Worm (Caenorhabditis elegans): Measurements from ENCODE around the gene catp-5.

The catp-5 gene

ce11 chrX:8123194-8123593, 24.5 kb upstream of the catp-5 start, which contains the start of gene C02B8.12:
TSS of gene C02B8.12 (minus strand) at chrX:8123368.
- TF ChIP-seq rec-8 (tag; optimal IDR thresholded peaks at IDR 0.05) (no peak), B0019.2 (GFP tag; conservative IDR thresholded peaks at IDR 0.05) (no peak), Y53G8AR.9 (GFP tag; conservative IDR thresholded peaks at IDR 0.05) (no peak), unc-130 (GFP tag; optimal IDR thresholded peaks at IDR 0.05) (no peak), F49E8.2 (tag; optimal IDR thresholded peaks at IDR 0.05; ENCODE audit: insufficient read depth) (no peak), nfya-2 (GFP tag; IDR thresholded peaks at IDR 0.05) (no peak), pbrm-1 (GFP tag; IDR thresholded peaks at IDR 0.05) (no peak), rcor-1 (GFP tag; IDR thresholded peaks at IDR 0.05) (no peak), ceh-27 (GFP tag; optimal IDR thresholded peaks at IDR 0.05) (no peak), cebp-2 (GFP tag; IDR thresholded peaks at IDR 0.05) (no peak), atf-7 (tag; optimal IDR thresholded peaks at IDR 0.05) (no peak), let-526 (GFP tag; IDR thresholded peaks at IDR 0.05) (no peak), F10E7.11 (tag; optimal IDR thresholded peaks at IDR 0.05) (no peak), cebp-1 (GFP tag; IDR thresholded peaks at IDR 0.05) (no peak), cebp-1 (tag; optimal IDR thresholded peaks at IDR 0.05) (no peak), F57A8.1 (GFP tag; optimal IDR thresholded peaks at IDR 0.05) (no peak), madf-8 (GFP tag; conservative IDR thresholded peaks at IDR 0.05) (no peak), ceh-40 (GFP tag; IDR thresholded peaks at IDR 0.05) (no peak), D2030.7 (GFP tag; IDR thresholded peaks at IDR 0.05) (no peak), mes-4 (tag; optimal IDR thresholded peaks at IDR 0.05) (no peak)

- TF ChIP-seq atf-7 (tag; optimal IDR thresholded peaks at IDR 0.05) (no peak), nhr-90 (tag; optimal IDR thresholded peaks at IDR 0.05) (no peak), B0019.2 (GFP tag; conservative IDR thresholded peaks at IDR 0.05) (no peak), him-1 (tag; optimal IDR thresholded peaks at IDR 0.05) (no peak), mxl-1 (tag; optimal IDR thresholded peaks at IDR 0.05) (no peak)
Measured at ce11 chrX:8120281-8120680, 21.6 kb upstream of the catp-5 start.

ce11 chrX:8117827-8118317, 19.2 kb upstream of the catp-5 start:
- TF ChIP-seq lsl-1 (GFP tag; optimal IDR thresholded peaks at IDR 0.05) (no peak), nhr-120 (GFP tag; IDR thresholded peaks at IDR 0.05) (no peak), lin-26 (GFP tag; IDR thresholded peaks at IDR 0.05) (no peak), atf-7 (tag; optimal IDR thresholded peaks at IDR 0.05) (no peak), tbx-9 (tag; optimal IDR thresholded peaks at IDR 0.05; ENCODE audit: borderline replicate concordance) (no peak)

- TF ChIP-seq rec-8 (tag; optimal IDR thresholded peaks at IDR 0.05) (no peak), egrh-3 (GFP tag; IDR thresholded peaks at IDR 0.05) (no peak), Y53F4B.3 (GFP tag; IDR thresholded peaks at IDR 0.05) (no peak), F23B12.7 (tag; optimal IDR thresholded peaks at IDR 0.05; ENCODE audit: insufficient read depth) (no peak), lag-1 (GFP tag; IDR thresholded peaks at IDR 0.05) (no peak), B0019.2 (GFP tag; conservative IDR thresholded peaks at IDR 0.05) (no peak), dpff-1 (tag; optimal IDR thresholded peaks at IDR 0.05) (no peak)
Measured at ce11 chrX:8116157-8116556, 17.5 kb upstream of the catp-5 start, which contains the start of gene hlh-8. TSS of gene hlh-8 (plus strand) at chrX:8116457.

- TF ChIP-seq akir-1 (GFP tag; optimal IDR thresholded peaks at IDR 0.05) (peak; percentile 9), nhr-179 (tag; optimal IDR thresholded peaks at IDR 0.05) (no peak)
Measured at ce11 chrX:8110193-8110592, 11.5 kb upstream of the catp-5 start, which contains the start of gene K07E3.1. TSS of gene K07E3.1 (plus strand) at chrX:8110439.
